Fruit fly (Drosophila melanogaster) whole organism, prepupa: ENCODE measurements around the gene Obp73a.

Source experiments
- CG10631 ChIP-seq: fragments of 200-800 bp; sonication (Bioruptor generic); optimal IDR thresholded peaks from 2 replicates; lab custom pipeline; 2016; ENCODE audit warnings: missing biosample characterization, missing genetic modification characterization
- CG10669 ChIP-seq: fragments of 200-800 bp; sonication (Bioruptor generic); optimal IDR thresholded peaks from 3 replicates; lab custom pipeline; 2018; ENCODE audit warnings: missing biosample characterization, mild to moderate bottlenecking, missing genetic modification characterization, moderate library complexity
- CG11762 ChIP-seq: fragments of 200-800 bp; sonication (Bioruptor generic); optimal IDR thresholded peaks from 3 replicates; lab custom pipeline; 2016; ENCODE audit warnings: missing biosample characterization, missing genetic modification characterization; ENCODE audit not compliant: insufficient read depth
- CG15336 ChIP-seq: fragments of 200-800 bp; sonication (Bioruptor generic); IDR thresholded peaks from 2 replicates; pipeline ENCODE4 v1.3.6; 2022; ENCODE audit warnings: missing biosample characterization, missing genetic modification characterization
- CG3032 ChIP-seq: fragments of 200-800 bp; optimal IDR thresholded peaks from 2 replicates; lab custom pipeline; 2019; ENCODE audit warnings: missing biosample characterization, mild to moderate bottlenecking, missing genetic modification characterization, moderate library complexity
- CG31627 ChIP-seq: fragments of 200-800 bp; sonication (Bioruptor generic); optimal IDR thresholded peaks from 3 replicates; lab custom pipeline; 2016; ENCODE audit warnings: missing biosample characterization, missing genetic modification characterization
- CG32006 ChIP-seq: fragments of 200-800 bp; sonication (Bioruptor generic); optimal IDR thresholded peaks from 3 replicates; lab custom pipeline; 2017; ENCODE audit warnings: missing biosample characterization, mild to moderate bottlenecking, missing genetic modification characterization
- CG34406 ChIP-seq: fragments of 200-800 bp; sonication (Bioruptor generic); optimal IDR thresholded peaks from 3 replicates; lab custom pipeline; 2016; ENCODE audit warnings: missing biosample characterization, missing genetic modification characterization
- CG3919 ChIP-seq: fragments of 200-800 bp; sonication (Bioruptor generic); optimal IDR thresholded peaks from 3 replicates; lab custom pipeline; 2016; ENCODE audit warnings: missing biosample characterization, missing genetic modification characterization
- CG4318 ChIP-seq: fragments of 200-800 bp; sonication (Bioruptor generic); optimal IDR thresholded peaks from 3 replicates; lab custom pipeline; 2017; ENCODE audit warnings: missing biosample characterization, mild to moderate bottlenecking, missing genetic modification characterization
- CG6163 ChIP-seq: fragments of 200-800 bp; sonication (Bioruptor generic); IDR thresholded peaks from 3 replicates; pipeline ENCODE4 v1.3.6; 2022; ENCODE audit warnings: missing biosample characterization, missing genetic modification characterization
- CG6276 ChIP-seq: fragments of 200-800 bp; sonication (Bioruptor generic); optimal IDR thresholded peaks from 2 replicates; lab custom pipeline; 2017; ENCODE audit warnings: missing biosample characterization, mild to moderate bottlenecking, missing genetic modification characterization
- CG6792 ChIP-seq: fragments of 200-800 bp; sonication (Bioruptor generic); optimal IDR thresholded peaks from 3 replicates; lab custom pipeline; 2016; ENCODE audit warnings: missing biosample characterization, missing genetic modification characterization
- CG6808 ChIP-seq: fragments of 200-800 bp; sonication (Bioruptor generic); optimal IDR thresholded peaks from 3 replicates; lab custom pipeline; 2017; ENCODE audit warnings: missing biosample characterization, missing genetic modification characterization, mild to moderate bottlenecking, moderate library complexity, missing genetic modification reagents
- CG6854 ChIP-seq: fragments of 200-800 bp; sonication (Bioruptor generic); optimal IDR thresholded peaks from 2 replicates; lab custom pipeline; 2017; ENCODE audit warnings: missing biosample characterization, mild to moderate bottlenecking, missing genetic modification characterization
- CG7368 ChIP-seq: fragments of 200-800 bp; sonication (Bioruptor generic); optimal IDR thresholded peaks from 3 replicates; lab custom pipeline; 2016; ENCODE audit warnings: missing biosample characterization, missing genetic modification characterization
- CG8319 ChIP-seq: fragments of 200-800 bp; sonication (Bioruptor generic); optimal IDR thresholded peaks from 3 replicates; lab custom pipeline; 2016; ENCODE audit warnings: missing biosample characterization, missing genetic modification characterization
- CG8632 ChIP-seq: fragments of 200-800 bp; sonication (Bioruptor generic); optimal IDR thresholded peaks from 3 replicates; lab custom pipeline; 2016; ENCODE audit warnings: missing biosample characterization, missing genetic modification characterization
- CG9139 ChIP-seq: fragments of 200-800 bp; sonication (Bioruptor generic); optimal IDR thresholded peaks from 3 replicates; lab custom pipeline; 2017; ENCODE audit warnings: missing biosample characterization, mild to moderate bottlenecking, missing genetic modification characterization
- Eip75B ChIP-seq: fragments of 200-800 bp; sonication (Bioruptor generic); optimal IDR thresholded peaks from 3 replicates; lab custom pipeline; 2016; ENCODE audit warnings: missing biosample characterization, missing genetic modification characterization
- Eip78C ChIP-seq: fragments of 200-800 bp; sonication (Bioruptor generic); peaks from one replicate; lab custom pipeline; 2016; ENCODE audit warnings: missing biosample characterization, missing genetic modification characterization
- Eip93F ChIP-seq: fragments of 200-800 bp; sonication (Bioruptor generic); optimal IDR thresholded peaks from 2 replicates; lab custom pipeline; 2016; ENCODE audit warnings: missing biosample characterization, mild to moderate bottlenecking, missing genetic modification characterization
- Hr38 ChIP-seq: sonication (Bioruptor generic); optimal IDR thresholded peaks from 2 replicates; lab custom pipeline; 2016; ENCODE audit warnings: missing biosample characterization, missing genetic modification characterization
- Hr39 ChIP-seq: fragments of 200-800 bp; sonication (Bioruptor generic); optimal IDR thresholded peaks from 2 replicates; lab custom pipeline; 2016; ENCODE audit warnings: missing biosample characterization, missing genetic modification characterization
- Lpt ChIP-seq: fragments of 200-800 bp; sonication (Bioruptor generic); optimal IDR thresholded peaks from 3 replicates; lab custom pipeline; 2016; ENCODE audit warnings: missing biosample characterization, missing genetic modification characterization
- Met ChIP-seq: fragments of 200-800 bp; sonication (Bioruptor generic); optimal IDR thresholded peaks from 3 replicates; lab custom pipeline; 2016; ENCODE audit warnings: missing biosample characterization, missing genetic modification characterization
- Smox ChIP-seq: fragments of 200-800 bp; sonication (Bioruptor generic); optimal IDR thresholded peaks from 3 replicates; lab custom pipeline; 2016; ENCODE audit warnings: missing biosample characterization, missing genetic modification characterization
- Sox102F ChIP-seq: fragments of 200-800 bp; sonication (Bioruptor generic); optimal IDR thresholded peaks from 2 replicates; lab custom pipeline; 2016; ENCODE audit warnings: missing biosample characterization, mild to moderate bottlenecking, missing genetic modification characterization
- Sox14 ChIP-seq: fragments of 200-800 bp; sonication (Bioruptor generic); optimal IDR thresholded peaks from 3 replicates; lab custom pipeline; 2016; ENCODE audit warnings: missing biosample characterization, missing genetic modification characterization
- achi ChIP-seq: fragments of 200-800 bp; sonication (Bioruptor generic); optimal IDR thresholded peaks from 3 replicates; lab custom pipeline; 2016; ENCODE audit warnings: missing biosample characterization, missing genetic modification characterization
- cyc ChIP-seq: fragments of 200-800 bp; sonication (Bioruptor generic); optimal IDR thresholded peaks from 3 replicates; lab custom pipeline; 2016; ENCODE audit warnings: missing biosample characterization, missing genetic modification characterization
- dac ChIP-seq: fragments of 200-800 bp; sonication (Bioruptor generic); optimal IDR thresholded peaks from 2 replicates; lab custom pipeline; 2017; ENCODE audit warnings: missing biosample characterization, mild to moderate bottlenecking, missing genetic modification characterization
- dsx ChIP-seq: fragments of 200-800 bp; optimal IDR thresholded peaks from 3 replicates; lab custom pipeline; 2019; ENCODE audit warnings: missing biosample characterization, mild to moderate bottlenecking, missing genetic modification characterization, moderate library complexity; ENCODE audit not compliant: poor library complexity, severe bottlenecking
- eg ChIP-seq: fragments of 200-800 bp; sonication (Bioruptor generic); IDR thresholded peaks from 3 replicates; pipeline ENCODE4 v1.3.6; 2022; ENCODE audit warnings: missing biosample characterization, missing genetic modification characterization
- fd59A ChIP-seq: fragments of 200-800 bp; sonication (Bioruptor generic); optimal IDR thresholded peaks from 2 replicates; lab custom pipeline; 2017; ENCODE audit warnings: missing biosample characterization, mild to moderate bottlenecking, missing genetic modification characterization, missing genetic modification reagents
- fkh ChIP-seq: fragments of 200-800 bp; sonication (Bioruptor generic); optimal IDR thresholded peaks from 3 replicates; lab custom pipeline; 2017; ENCODE audit warnings: missing biosample characterization, mild to moderate bottlenecking, missing genetic modification characterization, moderate library complexity
- ss ChIP-seq, 2 experiments: fragments of 200-800 bp; sonication (Bioruptor generic); optimal IDR thresholded peaks; 2 replicates in 1 of 2; 3 replicates in 1 of 2; lab custom pipeline; 2017 to 2018; ENCODE audit warnings: mild to moderate bottlenecking in 2 of 2, missing biosample characterization in 2 of 2, missing genetic modification characterization in 2 of 2, moderate library complexity in 1 of 2
- svp ChIP-seq: fragments of 200-800 bp; sonication (Bioruptor generic); peaks from one replicate; lab custom pipeline; 2016; ENCODE audit warnings: missing biosample characterization, missing genetic modification characterization
- topi ChIP-seq: fragments of 200-800 bp; sonication (Bioruptor generic); optimal IDR thresholded peaks from 3 replicates; lab custom pipeline; 2016; ENCODE audit warnings: missing biosample characterization, missing genetic modification characterization
- vri ChIP-seq: fragments of 200-800 bp; sonication (Bioruptor generic); optimal IDR thresholded peaks from 3 replicates; lab custom pipeline; 2016; ENCODE audit warnings: missing biosample characterization, mild to moderate bottlenecking, missing genetic modification characterization

Gene Obp73a

dm6 chr3L:16944061-16944460, at the start of gene Obp73a:
Obp73a (plus strand) TSS chr3L:16944361.
- TF ChIP-seq Hr39 (GFP tag; lab: Kevin White, UChicago) (no peak), CG6276 (GFP tag; lab: Kevin White, UChicago) (peak; percentile 29), cyc (GFP tag; lab: Kevin White, UChicago) (no peak), Sox14 (no peak)
- TF ChIP-seq, all 60 proteins: peak for 1

dm6 chr3L:16896408-16896807, 47.8 kb upstream of the Obp73a start:
- TF ChIP-seq CG6163 (GFP tag; lab: Robert Waterston, UW) (no peak), CG7368 (GFP tag; lab: Kevin White, UChicago) (no peak), CG11762 (no peak), CG10631 (GFP tag; lab: Kevin White, UChicago) (no peak), achi (GFP tag; lab: Kevin White, UChicago) (no peak), Eip78C (GFP tag; lab: Kevin White, UChicago) (no peak), fd59A (GFP tag; lab: Kevin White, UChicago) (no peak), CG3032 (no peak), CG31627 (GFP tag; lab: Kevin White, UChicago) (no peak), cyc (GFP tag; lab: Kevin White, UChicago) (no peak), eg (GFP tag; lab: Robert Waterston, UW) (0 out of 3 replicates have a peak, but pooled peaks have one; percentile 32), CG10669 (GFP tag; lab: Kevin White, UChicago) (no peak), fkh (GFP tag; lab: Kevin White, UChicago) (no peak), Lpt (GFP tag; lab: Kevin White, UChicago) (peak; percentile 7), CG3919 (peak; percentile 4), Smox (no peak), vri (GFP tag; lab: Kevin White, UChicago) (peak; percentile 24)

dm6 chr3L:16910466-16910865, 33.7 kb upstream of the Obp73a start:
- no peak for TF ChIP-seq CG32006 (GFP tag; lab: Kevin White, UChicago)
- no peak for TF ChIP-seq Eip75B
- no peak for TF ChIP-seq Sox102F (GFP tag; lab: Kevin White, UChicago)
- no peak for TF ChIP-seq CG6792 (GFP tag; lab: Kevin White, UChicago)

dm6 chr3L:16914113-16914512, 30.0 kb upstream of the Obp73a start:
- no peak for TF ChIP-seq CG6854 (GFP tag; lab: Kevin White, UChicago)
- peak; percentile 59 for TF ChIP-seq fkh (GFP tag; lab: Kevin White, UChicago)
- peak; percentile 70 for TF ChIP-seq vri (GFP tag; lab: Kevin White, UChicago)
- no peak for TF ChIP-seq CG31627 (GFP tag; lab: Kevin White, UChicago)
- TF ChIP-seq CG7368 (GFP tag; lab: Kevin White, UChicago), result peak; percentile 18
- peak; percentile 5 for TF ChIP-seq CG6808
- peak in 1 of 2 experiments; percentile 6 for TF ChIP-seq ss (GFP tag; optimal IDR thresholded peaks at IDR 0.05; lab: Kevin White, UChicago)
- peak; percentile 55 for TF ChIP-seq Eip78C (GFP tag; lab: Kevin White, UChicago)
- TF ChIP-seq svp (GFP tag; lab: Kevin White, UChicago), result no peak
- no peak for TF ChIP-seq CG8319 (GFP tag; lab: Kevin White, UChicago)

- TF ChIP-seq dac, result peak; percentile 67
- TF ChIP-seq CG6854 (GFP tag; lab: Kevin White, UChicago), result no peak
- peak; percentile 74 for TF ChIP-seq CG3032
- no peak for TF ChIP-seq Eip93F (GFP tag; lab: Kevin White, UChicago)
- peak; percentile 93 for TF ChIP-seq CG6276 (GFP tag; lab: Kevin White, UChicago)
- peak; percentile 91 for TF ChIP-seq eg (GFP tag; lab: Robert Waterston, UW)
- peak; percentile 42 for TF ChIP-seq Met
- no peak for TF ChIP-seq vri (GFP tag; lab: Kevin White, UChicago)
- peak; percentile 67 for TF ChIP-seq dsx (GFP tag; lab: Kevin White, UChicago)
- peak; percentile 73 for TF ChIP-seq CG10631 (GFP tag; lab: Kevin White, UChicago)
- TF ChIP-seq Lpt (GFP tag; lab: Kevin White, UChicago), result peak; percentile 78
- TF ChIP-seq Hr38 (GFP tag; lab: Kevin White, UChicago), result no peak
- peak; percentile 9 for TF ChIP-seq CG31627 (GFP tag; lab: Kevin White, UChicago)
- peak; percentile 71 for TF ChIP-seq CG7368 (GFP tag; lab: Kevin White, UChicago)
- peak; percentile 80 for TF ChIP-seq CG4318 (GFP tag; lab: Kevin White, UChicago)
- TF ChIP-seq CG15336 (GFP tag; lab: Robert Waterston, UW), result peak; percentile 89
- peak; percentile 63 for TF ChIP-seq topi (GFP tag; lab: Kevin White, UChicago)
- peak; percentile 65 for TF ChIP-seq CG6808
- TF ChIP-seq CG8319 (GFP tag; lab: Kevin White, UChicago), result peak; percentile 71
- TF ChIP-seq CG8632 (GFP tag; lab: Kevin White, UChicago), result peak; percentile 58
- peak; percentile 59 for TF ChIP-seq CG9139 (GFP tag; lab: Kevin White, UChicago)
- peak; percentile 61 for TF ChIP-seq CG34406 (GFP tag; lab: Kevin White, UChicago)
- TF ChIP-seq CG3919, result peak; percentile 89
- peak; percentile 73 for TF ChIP-seq Eip75B
- peak; percentile 94 for TF ChIP-seq Eip78C (GFP tag; lab: Kevin White, UChicago)
These were observed 28.2 kb upstream of the Obp73a start for dm6 chr3L:16915766-16916476.
